Fruit fly (Drosophila melanogaster): Measurements from ENCODE around the gene Ntl.

DNA sequence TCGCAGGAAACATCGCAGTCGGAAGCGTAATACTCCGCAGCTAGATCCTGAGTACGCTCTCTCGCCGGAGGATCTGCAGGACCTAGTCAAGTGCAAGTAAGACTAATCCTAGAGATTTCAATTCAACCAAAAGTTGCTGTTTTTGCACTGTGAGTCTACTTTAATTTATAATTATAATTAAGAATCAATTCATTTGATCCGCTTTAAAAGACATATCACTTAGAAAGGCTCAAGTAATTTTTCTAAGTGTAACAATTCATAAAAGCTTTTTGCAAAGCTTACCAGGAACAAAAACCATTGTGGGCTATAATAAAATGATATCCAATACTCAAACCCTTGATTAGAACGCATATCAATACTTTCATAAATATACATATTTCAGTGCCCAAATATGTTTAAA lies 46.2 kb downstream of the Ntl start:
- no peak for TF ChIP-seq pan (optimal IDR thresholded peaks at IDR 0.05)
- no peak for TF ChIP-seq psq (GFP tag; optimal IDR thresholded peaks at IDR 0.05)
- TF ChIP-seq OdsH (GFP tag; optimal IDR thresholded peaks at IDR 0.05), result no peak
- no peak for TF ChIP-seq CG32264 (GFP tag; optimal IDR thresholded peaks at IDR 0.05)
- TF ChIP-seq fru (GFP tag; optimal IDR thresholded peaks at IDR 0.05), result no peak
- no peak for TF ChIP-seq Hr78 (GFP tag; optimal IDR thresholded peaks at IDR 0.05)
